Fruit fly (Drosophila melanogaster) ovary, adult (tissue): Measurements from ENCODE around the gene Cht6.

ENCODE experiments used
- CG17801 ChIP-seq: fragments of 200-800 bp; optimal IDR thresholded peaks from 2 replicates; lab custom pipeline; 2019; ENCODE audit warnings: missing biosample characterization, mild to moderate bottlenecking, missing genetic modification characterization, moderate library complexity; ENCODE audit not compliant: partially characterized antibody

The Cht6 gene

DNA sequence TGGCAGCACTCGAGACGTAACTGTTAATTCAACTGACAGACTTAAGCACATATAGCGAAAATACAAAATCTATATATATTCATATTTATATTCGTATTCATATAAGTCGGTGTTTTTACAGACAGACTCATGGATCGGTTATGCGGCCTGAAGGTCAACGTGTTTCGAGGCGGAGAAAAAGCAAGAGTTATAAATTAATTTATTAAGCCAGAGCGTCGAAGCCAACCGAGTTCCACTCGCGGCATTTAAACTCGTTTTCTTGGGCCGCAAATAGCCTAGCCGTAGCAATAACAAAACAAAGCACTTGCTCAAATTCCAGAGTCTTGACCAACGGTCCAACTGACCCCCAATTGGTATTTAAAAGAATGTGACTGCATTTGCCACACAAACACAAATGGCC, 4.2 kb downstream of the Cht6 start:
- no peak for TF ChIP-seq CG17801 (GFP tag; lab: Kevin White, UChicago)

DNA sequence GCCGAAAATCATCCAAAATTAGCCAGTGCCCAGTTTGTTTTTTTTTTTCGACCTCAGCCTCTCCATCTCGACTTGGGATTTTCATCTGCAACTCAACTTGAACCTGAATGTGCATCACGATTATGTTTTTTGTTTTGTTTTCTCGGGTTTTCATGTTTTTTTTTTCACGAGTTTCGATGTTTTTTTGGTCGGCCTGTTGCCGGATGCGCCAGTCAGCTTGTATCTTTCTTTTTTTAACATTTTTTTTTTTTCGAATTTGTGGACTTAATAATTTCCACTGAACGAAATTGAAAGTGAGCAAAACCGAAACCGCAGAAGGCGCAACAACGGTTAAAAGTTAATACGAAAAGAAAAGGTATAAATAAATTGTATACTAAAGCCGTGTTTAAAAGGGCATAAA, 5.2 kb downstream of the Cht6 start:
- TF ChIP-seq CG17801 (GFP tag; lab: Kevin White, UChicago), result no peak

DNA sequence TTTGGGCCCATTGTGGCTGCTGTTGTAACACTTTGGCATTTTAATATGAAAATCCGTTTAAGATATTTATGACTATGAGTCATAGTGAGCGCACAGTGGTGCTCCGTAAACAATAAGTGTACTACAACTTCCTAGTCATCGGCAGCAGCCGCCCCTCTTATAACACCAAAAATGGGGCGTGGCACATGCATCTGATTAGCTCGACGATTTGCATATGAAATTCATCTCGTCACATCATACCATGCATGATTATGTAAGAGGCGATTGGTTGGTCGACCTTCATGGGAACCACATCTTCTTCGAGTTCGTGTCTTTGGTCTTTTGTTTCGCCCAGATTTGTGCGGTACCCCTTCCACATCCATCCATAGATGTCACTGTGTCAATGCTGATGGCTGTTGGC, 13.1 kb downstream of the Cht6 start:
- no peak for TF ChIP-seq CG17801 (GFP tag; lab: Kevin White, UChicago)

DNA sequence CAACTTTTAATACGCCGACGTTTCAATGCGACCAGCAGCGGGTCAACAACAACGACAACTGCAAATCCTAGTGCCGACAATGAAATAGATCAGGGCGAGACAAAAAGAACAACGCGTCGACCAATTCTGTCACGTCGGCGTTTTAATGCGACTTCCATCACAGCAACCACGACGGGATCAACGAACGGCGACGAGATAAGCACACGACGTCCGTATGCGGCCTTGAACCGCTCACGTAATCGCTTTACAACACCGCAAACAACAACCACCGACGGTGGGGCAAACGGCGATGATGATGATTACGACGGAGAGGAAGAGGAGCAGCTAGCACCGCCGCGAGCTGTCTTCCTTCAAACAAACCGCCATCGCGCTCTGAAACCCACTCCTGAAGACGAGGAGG, 22.9 kb downstream of the Cht6 start:
- no peak for TF ChIP-seq CG17801 (GFP tag; lab: Kevin White, UChicago)

DNA sequence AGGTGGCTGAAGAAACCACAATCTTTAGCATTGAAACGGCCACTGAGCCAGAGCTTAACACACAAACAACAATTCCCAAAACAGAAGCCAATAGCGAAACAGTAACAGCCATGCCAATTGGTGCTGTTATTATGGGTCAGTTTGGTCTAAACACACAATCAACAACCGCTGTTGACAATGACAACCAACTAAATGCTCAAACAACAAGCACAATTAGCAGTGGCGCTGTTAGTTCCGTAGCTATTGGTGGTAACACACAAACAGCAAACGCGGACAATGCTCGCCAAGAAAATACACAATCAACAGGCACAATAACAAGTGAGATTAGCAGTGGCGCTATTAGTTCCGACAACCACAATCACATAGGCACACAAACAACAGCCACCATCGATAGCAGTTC, 27.2 kb downstream of the Cht6 start:
- no peak for TF ChIP-seq CG17801 (GFP tag; lab: Kevin White, UChicago)

DNA sequence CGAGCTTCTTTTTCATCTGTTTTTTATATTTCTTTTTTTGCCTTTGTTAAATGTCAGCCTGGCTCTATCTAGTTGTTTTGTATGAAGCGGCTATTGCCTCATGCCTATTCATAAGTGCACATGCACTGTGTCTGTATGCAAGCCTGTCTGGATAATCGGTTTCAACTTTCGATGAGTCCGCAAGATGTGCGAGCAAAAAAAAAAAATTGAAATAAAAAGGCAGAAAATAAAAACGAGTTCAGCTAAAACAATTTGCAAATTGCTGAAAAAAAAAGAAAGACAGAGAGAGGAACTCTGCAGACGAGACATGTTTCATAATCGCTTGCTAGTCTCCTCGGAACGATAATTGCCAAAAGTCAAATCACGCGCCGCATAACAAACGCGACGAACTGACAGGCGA, 29.1 kb downstream of the Cht6 start:
- TF ChIP-seq CG17801 (GFP tag; lab: Kevin White, UChicago), result peak; percentile 44

DNA sequence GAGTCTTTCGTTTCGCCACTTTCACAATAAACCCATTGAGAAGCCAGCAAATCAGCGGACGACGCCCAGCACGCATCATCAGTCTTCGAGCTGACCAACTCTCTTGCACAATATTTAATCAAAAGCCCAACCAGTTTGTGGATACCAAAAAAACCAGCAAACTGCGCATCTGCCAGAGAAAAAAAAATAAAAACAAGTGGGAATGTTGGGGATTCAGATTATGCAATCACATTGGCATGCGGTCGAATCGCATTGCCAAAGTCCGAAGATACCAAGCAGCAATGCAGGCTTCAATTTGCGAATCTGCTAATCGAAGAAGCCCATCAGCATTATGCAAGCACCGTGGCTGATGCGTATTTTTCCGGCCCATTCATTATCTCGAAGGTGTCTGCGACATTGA, 30.1 kb downstream of the Cht6 start:
- no peak for TF ChIP-seq CG17801 (GFP tag; lab: Kevin White, UChicago)

DNA sequence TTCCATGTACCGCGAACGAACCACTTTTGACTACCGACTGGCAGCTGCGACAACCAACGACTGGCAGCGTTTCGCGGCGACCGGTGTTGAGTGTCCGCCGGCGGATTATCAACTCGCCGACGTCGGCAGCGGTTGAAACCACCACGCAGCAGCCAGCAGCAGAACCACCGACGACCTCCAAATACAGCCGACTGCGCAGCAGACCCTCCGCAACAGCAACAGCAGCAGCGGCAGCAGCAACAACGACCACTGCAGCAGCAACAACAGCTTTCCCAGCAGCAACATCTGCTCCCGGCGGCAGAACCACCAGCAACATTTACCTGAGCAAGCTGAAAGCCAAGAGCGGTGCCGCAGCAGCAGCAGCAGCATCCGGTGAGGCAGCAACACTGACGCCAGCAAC, 31.3 kb downstream of the Cht6 start:
- TF ChIP-seq CG17801 (GFP tag; lab: Kevin White, UChicago), result no peak

DNA sequence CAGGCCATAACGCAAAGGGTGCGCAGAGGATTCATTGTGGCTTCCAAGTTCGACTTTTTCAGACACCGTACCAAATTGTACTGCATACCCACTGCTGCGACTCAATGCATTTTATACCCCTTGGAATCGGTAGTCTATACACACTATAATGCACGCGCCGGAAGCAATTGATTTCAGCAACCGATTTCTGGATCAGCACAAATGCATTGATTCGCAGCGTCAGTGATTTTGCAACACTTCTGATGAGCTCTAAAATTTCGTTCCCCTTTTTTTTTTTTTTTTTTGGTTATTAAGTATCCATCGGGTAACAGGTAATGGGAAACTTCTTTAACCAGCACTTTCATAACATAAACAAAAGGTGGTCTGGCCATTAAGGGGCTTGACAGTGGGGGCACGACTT, 35.9 kb downstream of the Cht6 start, which contains the start of gene Yp2:
Yp2 (minus strand) TSS at position 88 of the 400 bp plus-strand sequence.
- peak; percentile 15 for TF ChIP-seq CG17801 (GFP tag; lab: Kevin White, UChicago)

DNA sequence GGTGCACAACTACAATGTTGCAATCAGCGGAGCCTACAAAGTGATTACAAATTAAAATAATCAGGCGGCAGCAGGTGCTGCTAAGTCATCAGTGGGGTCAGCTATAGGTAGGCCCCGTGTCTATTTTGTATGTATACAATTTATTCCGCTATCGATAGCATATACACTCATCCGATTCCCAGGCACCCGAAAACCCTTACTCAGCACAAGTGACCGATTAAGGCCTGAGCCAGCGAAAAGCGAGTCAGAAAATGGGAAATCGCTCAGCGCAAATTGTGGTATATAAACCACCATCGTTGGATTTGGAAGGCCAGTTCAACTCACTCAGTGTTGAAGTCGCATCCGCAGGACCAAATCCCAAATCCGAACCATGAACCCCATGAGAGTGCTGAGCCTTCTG, 36.9 kb downstream of the Cht6 start, which contains the start of gene Yp1:
Yp1 (plus strand) TSS at position 265 of the 400 bp plus-strand sequence.
- no peak for TF ChIP-seq CG17801 (GFP tag; lab: Kevin White, UChicago)

DNA sequence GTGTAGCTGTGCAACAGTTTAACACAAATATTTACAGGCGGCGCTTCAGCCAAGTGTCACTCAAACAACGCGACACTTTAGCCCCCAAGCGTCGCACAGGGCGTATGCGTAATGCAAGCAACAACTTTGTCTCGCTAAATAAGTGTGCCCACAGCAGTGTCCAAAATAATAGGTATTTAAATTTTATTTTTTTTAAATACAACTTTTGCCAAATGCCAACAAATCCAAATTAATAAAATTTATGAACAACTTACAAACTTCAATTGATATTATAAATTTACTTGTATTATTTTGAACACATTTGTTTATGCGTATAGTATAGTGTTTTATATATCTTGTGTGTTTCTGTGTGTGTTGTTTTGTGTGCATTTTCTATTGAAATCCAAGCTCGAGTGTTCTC, 41.3 kb downstream of the Cht6 start:
- no peak for TF ChIP-seq CG17801 (GFP tag; lab: Kevin White, UChicago)

DNA sequence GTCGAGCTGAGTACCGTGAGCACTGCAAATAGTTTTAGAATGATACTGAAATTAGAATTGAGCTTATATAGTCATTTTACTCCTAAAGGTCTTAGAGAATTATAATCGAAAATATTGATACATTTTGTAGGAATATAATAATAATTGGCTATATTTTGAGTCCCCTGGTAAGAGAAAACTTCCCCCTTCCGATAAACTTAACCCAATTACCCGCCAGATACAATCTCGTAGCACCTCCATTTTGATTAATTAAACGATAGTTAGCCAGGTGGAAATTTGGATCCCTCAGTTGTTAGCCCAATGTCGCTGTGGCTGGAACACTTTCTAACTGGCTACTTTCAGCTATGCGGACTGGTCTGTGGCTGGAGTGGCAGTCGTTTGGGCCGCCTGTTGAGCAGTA, 44.7 kb downstream of the Cht6 start, which contains the start of gene Gr9a:
Gr9a (plus strand) TSS at position 301 of the 400 bp plus-strand sequence.
- no peak for TF ChIP-seq CG17801 (GFP tag; lab: Kevin White, UChicago)

DNA sequence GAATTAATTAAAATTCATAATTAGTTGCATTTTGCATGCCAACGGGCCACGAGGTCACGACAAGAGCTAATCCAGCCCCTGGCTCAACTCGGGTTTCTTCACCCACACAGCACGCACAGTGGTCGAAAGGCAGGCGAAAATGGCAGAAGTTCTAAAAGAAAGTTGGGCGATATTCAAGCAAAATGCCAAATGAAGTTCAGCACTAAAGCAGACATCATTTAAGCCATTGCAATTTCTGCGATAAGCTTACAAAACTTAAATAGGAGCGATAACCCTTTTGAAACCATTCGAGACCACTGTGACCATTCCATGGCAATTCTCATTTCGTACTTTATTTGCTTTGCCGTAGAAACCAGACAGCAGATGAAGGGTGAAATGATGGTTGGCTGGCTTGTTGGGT, 50.9 kb downstream of the Cht6 start:
- TF ChIP-seq CG17801 (GFP tag; lab: Kevin White, UChicago), result no peak

DNA sequence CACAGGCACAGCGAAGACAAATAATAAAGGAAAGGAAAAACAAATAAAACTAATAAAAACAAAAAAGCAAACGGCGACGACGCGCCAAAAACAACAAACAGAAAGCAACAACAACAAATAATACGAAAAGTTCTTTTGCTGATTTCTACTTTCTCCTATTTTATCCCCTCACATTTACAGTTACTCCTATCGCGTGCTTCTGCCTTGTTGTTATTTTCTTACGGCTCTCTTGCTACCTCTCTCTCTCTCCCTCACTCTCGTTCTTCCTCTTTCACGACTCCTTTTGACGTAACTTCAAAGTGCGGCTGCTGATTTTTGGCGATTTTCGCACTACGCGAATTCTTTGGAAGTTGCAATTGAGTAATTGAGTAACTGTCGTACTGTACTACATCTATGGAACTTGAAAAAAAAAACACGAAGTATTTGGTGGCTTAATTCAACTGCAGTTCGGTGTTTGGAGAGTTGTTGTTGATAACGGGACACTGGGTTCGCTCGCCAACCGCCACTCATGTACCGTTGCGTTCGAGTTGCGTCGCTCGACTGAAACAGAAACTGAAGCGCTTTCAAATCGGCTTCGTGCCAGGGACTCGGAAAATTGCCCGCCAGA, 53.8 kb downstream of the Cht6 start, which contains the start of gene CG15312:
CG15312 (minus strand) TSS at position 544 of the 607 bp plus-strand sequence.
- TF ChIP-seq CG17801 (GFP tag; lab: Kevin White, UChicago), result no peak

DNA sequence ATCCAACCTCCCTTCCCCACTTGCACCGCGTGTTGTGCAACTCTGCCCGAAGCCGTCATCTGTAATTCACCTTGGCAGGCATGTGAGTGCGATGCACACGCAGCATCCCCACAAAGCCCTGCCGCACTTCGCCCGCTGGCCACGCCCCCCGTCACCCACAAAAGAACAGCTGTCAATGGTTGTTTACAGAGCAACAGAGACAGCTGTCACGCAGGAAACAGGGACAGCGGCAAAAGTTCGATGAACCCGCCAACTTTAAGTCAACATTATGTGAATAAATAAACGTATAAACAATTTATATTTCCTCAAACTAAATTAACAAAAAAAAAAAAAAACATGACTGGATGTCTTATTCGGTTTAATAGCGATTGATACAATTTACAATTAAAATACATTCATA, 54.9 kb downstream of the Cht6 start:
- TF ChIP-seq CG17801 (GFP tag; lab: Kevin White, UChicago), result no peak

DNA sequence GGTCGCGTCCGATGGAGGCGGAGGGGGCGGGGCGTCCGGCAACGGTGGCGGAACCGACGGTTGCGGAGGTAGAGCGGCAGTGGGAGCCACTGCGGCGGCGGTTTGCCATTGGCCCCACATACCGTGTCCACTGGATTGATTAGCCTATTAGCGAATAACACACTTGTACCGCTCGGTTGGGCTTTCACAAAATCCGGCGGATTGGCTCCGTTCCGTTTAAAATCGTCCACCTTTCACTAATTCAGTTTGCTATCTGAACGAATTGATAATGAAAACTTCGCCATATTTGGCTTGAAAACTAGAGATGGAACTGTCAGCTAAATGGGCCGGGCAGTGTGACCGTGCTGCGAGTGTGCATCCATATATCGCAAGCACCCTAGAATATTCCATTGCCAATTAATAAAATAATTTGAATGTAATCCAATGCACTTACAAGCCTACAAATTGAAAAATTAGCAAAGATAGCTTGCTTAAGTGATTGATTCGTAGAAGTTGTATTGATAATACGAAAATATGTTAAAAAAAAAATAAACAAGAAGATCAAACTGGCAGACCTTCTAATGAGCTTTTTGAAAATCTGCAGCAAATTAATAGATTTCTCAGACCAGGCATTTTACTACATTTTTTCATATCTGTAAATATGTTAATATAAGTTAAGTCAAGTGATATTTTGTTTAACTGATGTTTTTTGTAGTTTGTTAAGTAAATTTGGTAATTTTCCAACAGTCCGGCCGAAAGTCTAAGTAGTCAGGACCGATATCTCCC, 65.7 kb downstream of the Cht6 start, which contains the start of gene ZAP3:
ZAP3 (minus strand) TSS at position 308 of the 765 bp plus-strand sequence.
- peak; percentile 19 for TF ChIP-seq CG17801 (GFP tag; lab: Kevin White, UChicago)
